Fruit fly (Drosophila melanogaster): ENCODE results near the gene Zaf1.

- no peak for TF ChIP-seq usp (GFP tag; optimal IDR thresholded peaks at IDR 0.05)
- TF ChIP-seq Hr83 (GFP tag; optimal IDR thresholded peaks at IDR 0.05; ENCODE audit: poor library complexity, severe bottlenecking): peak; percentile 52
- no peak for TF ChIP-seq fru (GFP tag; optimal IDR thresholded peaks at IDR 0.05)
- peak; percentile 63 for TF ChIP-seq h (GFP tag; optimal IDR thresholded peaks at IDR 0.05)
- no peak for TF ChIP-seq Dfd (GFP tag; optimal IDR thresholded peaks at IDR 0.05)
- TF ChIP-seq GATAd (GFP tag; optimal IDR thresholded peaks at IDR 0.05): no peak
- TF ChIP-seq psq (GFP tag; optimal IDR thresholded peaks at IDR 0.05): peak; percentile 40
- peak; percentile 62 for TF ChIP-seq Hnf4 (GFP tag; optimal IDR thresholded peaks at IDR 0.05)
- TF ChIP-seq Mio (GFP tag; optimal IDR thresholded peaks at IDR 0.05): no peak
- TF ChIP-seq pan (optimal IDR thresholded peaks at IDR 0.05): no peak
These were observed 12.0 kb downstream of the Zaf1 start for dm6 chr3R:11613252-11614036.

Measured in whole organism, wandering third instar larva.